Fruit fly (Drosophila melanogaster): Measurements from ENCODE around the gene CG11837.
A peak's percentile ranks its signal among the peaks of the same experiment; 100 is the strongest.

CG11837 gene

DNA sequence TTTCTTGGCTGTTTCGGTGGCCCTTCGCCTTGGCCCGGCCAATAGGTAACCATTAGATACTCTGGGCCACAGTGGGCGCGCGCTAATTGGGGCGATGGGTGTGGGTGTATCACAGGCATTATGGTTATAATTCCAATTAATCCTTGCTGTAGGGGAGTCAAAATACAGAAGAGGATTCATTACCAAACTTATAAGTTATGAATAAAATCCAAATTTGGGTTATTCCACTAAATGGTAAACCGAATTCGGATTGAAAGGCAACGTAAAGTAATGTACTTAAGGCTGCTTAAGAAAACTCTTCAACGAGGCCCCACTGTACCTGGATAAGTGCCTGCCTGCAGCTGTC lies 40.3 kb downstream of the CG11837 start (continued):
- TF ChIP-seq CG6689 (GFP tag; IDR thresholded peaks at IDR 0.05) (peak; percentile 40; the same call in 1 of the 2 replicates), h (optimal IDR thresholded peaks at IDR 0.05) (no peak), CG9727 (GFP tag; optimal IDR thresholded peaks at IDR 0.05) (peak; percentile 20), CG10274 (GFP tag; optimal IDR thresholded peaks at IDR 0.05) (peak; percentile 20), CG15696 (tag; optimal IDR thresholded peaks at IDR 0.05) (peak; percentile 47), wdn (GFP tag; IDR thresholded peaks at IDR 0.05) (no peak), so (GFP tag; IDR thresholded peaks at IDR 0.05) (no peak), fd96Cb (tag; optimal IDR thresholded peaks at IDR 0.05) (peak; percentile 46), CG11247 (GFP tag; IDR thresholded peaks at IDR 0.05) (0 out of 2 replicates have a peak, but pooled peaks have one; percentile 38), HHEX (GFP tag; optimal IDR thresholded peaks at IDR 0.05) (peak; percentile 50), hkb (optimal IDR thresholded peaks at IDR 0.05) (no peak), hkb (GFP tag; IDR thresholded peaks at IDR 0.05) (peak; percentile 73; the same call in 1 of the 2 replicates), Dbx (GFP tag; IDR thresholded peaks at IDR 0.05) (0 out of 3 replicates have a peak, but pooled peaks have one; percentile 21), D19B (GFP tag; optimal IDR thresholded peaks at IDR 0.05) (peak; percentile 27), CG31224 (GFP tag; IDR thresholded peaks at IDR 0.05) (0 out of 2 replicates have a peak, but pooled peaks have one; percentile 30), trem (tag; optimal IDR thresholded peaks at IDR 0.05) (peak; percentile 15), CG1603 (tag; optimal IDR thresholded peaks at IDR 0.05) (peak; percentile 40), CG18764 (GFP tag; optimal IDR thresholded peaks at IDR 0.05) (peak; percentile 36), Sox102F (GFP tag; optimal IDR thresholded peaks at IDR 0.05) (no peak), Tbp (GFP tag; optimal IDR thresholded peaks at IDR 0.05) (no peak), CG3726 (GFP tag; IDR thresholded peaks at IDR 0.05) (no peak), CrebB (tag; optimal IDR thresholded peaks at IDR 0.05) (no peak), Jarid2 (GFP tag; optimal IDR thresholded peaks at IDR 0.05) (peak; percentile 33), zen (tag; optimal IDR thresholded peaks at IDR 0.05) (peak; percentile 33), zfh1 (GFP tag; IDR thresholded peaks at IDR 0.05) (peak; percentile 5; the same call in 1 of the 3 replicates), nau (GFP tag; optimal IDR thresholded peaks at IDR 0.05) (peak; percentile 62), CG10267 (tag; optimal IDR thresholded peaks at IDR 0.05) (peak; percentile 39), Blimp-1 (GFP tag; optimal IDR thresholded peaks at IDR 0.05) (peak; percentile 23), NK7.1 (GFP tag; optimal IDR thresholded peaks at IDR 0.05) (no peak), CG12769 (tag; optimal IDR thresholded peaks at IDR 0.05) (no peak), CG8944 (GFP tag; optimal IDR thresholded peaks at IDR 0.05) (peak; percentile 35), CG7839 (tag; optimal IDR thresholded peaks at IDR 0.05) (peak; percentile 35), CG6813 (GFP tag; optimal IDR thresholded peaks at IDR 0.05) (peak; percentile 36), pum (GFP tag; optimal IDR thresholded peaks at IDR 0.05) (peak; percentile 0), phol (tag; optimal IDR thresholded peaks at IDR 0.05) (peak; percentile 65), Hmr (GFP tag; optimal IDR thresholded peaks at IDR 0.05) (peak; percentile 14), NFAT (GFP tag; IDR thresholded peaks at IDR 0.05) (peak; percentile 28; the same call in 1 of the 2 replicates), chif (GFP tag; optimal IDR thresholded peaks at IDR 0.05) (peak in 1 of 2 experiments; percentile 41), lab (GFP tag; optimal IDR thresholded peaks at IDR 0.05) (peak; percentile 79), bab2 (GFP tag; optimal IDR thresholded peaks at IDR 0.05) (peak; percentile 56), Optix (GFP tag; IDR thresholded peaks at IDR 0.05) (no peak), E2f1 (GFP tag; IDR thresholded peaks at IDR 0.05) (peak; percentile 36; the same call in 1 of the 2 replicates), Hr78 (GFP tag; optimal IDR thresholded peaks at IDR 0.05) (peak in 1 of 2 experiments; percentile 59), Atf6 (GFP tag; IDR thresholded peaks at IDR 0.05) (no peak), CG10979 (tag; optimal IDR thresholded peaks at IDR 0.05) (peak; percentile 43), Spps (tag; optimal IDR thresholded peaks at IDR 0.05) (no peak), CG11695 (GFP tag; IDR thresholded peaks at IDR 0.05) (peak; percentile 54; the same call in 2 of the 3 replicates), CG17186 (GFP tag; optimal IDR thresholded peaks at IDR 0.05) (no peak), tgo (GFP tag; IDR thresholded peaks at IDR 0.05) (peak; percentile 59; the same call in 2 of the 3 replicates), Antp (GFP tag; optimal IDR thresholded peaks at IDR 0.05) (no peak), dmrt99B (tag; optimal IDR thresholded peaks at IDR 0.05) (peak; percentile 77)

Data from whole organism, embryonic.